Fruit fly (Drosophila melanogaster) whole organism, embryonic: ENCODE data around the gene CG9498.
A peak's percentile ranks its signal among the peaks of the same experiment; 100 is the strongest.

Source experiments
- C15 ChIP-seq: fragments of 200-800 bp; sonication (Bioruptor generic); IDR thresholded peaks from 3 replicates; pipeline ENCODE4 v1.3.6; 2022; ENCODE audit warnings: missing biosample characterization, missing genetic modification characterization
- CG1024 ChIP-seq: fragments of 200-800 bp; sonication (Bioruptor generic); IDR thresholded peaks from 2 replicates; pipeline ENCODE4 v1.3.6; 2022; ENCODE audit warnings: missing biosample characterization, missing genetic modification characterization
- CG10267 ChIP-seq: fragments of 200-800 bp; sonication (Bioruptor generic); optimal IDR thresholded peaks from 2 replicates; lab custom pipeline; 2018; ENCODE audit warnings: missing biosample characterization, mild to moderate bottlenecking, missing genetic modification characterization, moderate library complexity
- CG11247 ChIP-seq: fragments of 200-800 bp; sonication (Bioruptor generic); IDR thresholded peaks from 2 replicates; pipeline ENCODE4 v1.3.6; 2022; ENCODE audit warnings: missing biosample characterization, missing genetic modification characterization
- CG11456 ChIP-seq: fragments of 200-800 bp; sonication (Bioruptor generic); IDR thresholded peaks from 3 replicates; pipeline ENCODE4 v1.3.6; 2022; ENCODE audit warnings: missing biosample characterization, missing genetic modification characterization
- CG12104 ChIP-seq: fragments of 200-800 bp; sonication (Bioruptor generic); optimal IDR thresholded peaks from 3 replicates; lab custom pipeline; 2016; ENCODE audit warnings: missing biosample characterization, missing genetic modification characterization
- CG12155 ChIP-seq: fragments of 200-800 bp; sonication (Bioruptor generic); optimal IDR thresholded peaks from 3 replicates; lab custom pipeline; 2016; ENCODE audit warnings: missing biosample characterization, missing genetic modification characterization
- CG12659 ChIP-seq: fragments of 200-800 bp; sonication (Bioruptor generic); optimal IDR thresholded peaks from 3 replicates; lab custom pipeline; 2017; ENCODE audit warnings: mild to moderate bottlenecking, missing biosample characterization, missing genetic modification reagents, missing genetic modification characterization
- CG13624 ChIP-seq: fragments of 200-800 bp; sonication (Bioruptor generic); optimal IDR thresholded peaks from 2 replicates; lab custom pipeline; 2016; ENCODE audit warnings: missing biosample characterization, missing genetic modification characterization
- CG15479 ChIP-seq: fragments of 200-800 bp; sonication (Bioruptor generic); optimal IDR thresholded peaks from 3 replicates; lab custom pipeline; 2019; ENCODE audit warnings: missing biosample characterization, mild to moderate bottlenecking, missing genetic modification characterization, moderate library complexity
- CG16779 ChIP-seq: fragments of 200-800 bp; sonication (Bioruptor generic); IDR thresholded peaks from 2 replicates; pipeline ENCODE4 v1.3.6; 2022; ENCODE audit warnings: missing biosample characterization, missing genetic modification characterization
- CG2116 ChIP-seq: fragments of 200-800 bp; sonication (Bioruptor generic); optimal IDR thresholded peaks from 3 replicates; lab custom pipeline; 2018; ENCODE audit warnings: missing biosample characterization, mild to moderate bottlenecking, missing genetic modification characterization
- CG3847 ChIP-seq: fragments of 200-800 bp; sonication (Bioruptor generic); IDR thresholded peaks from 2 replicates; pipeline ENCODE4 v1.3.6; 2022; ENCODE audit warnings: missing biosample characterization, missing genetic modification characterization
- CG6175 ChIP-seq: fragments of 200-800 bp; sonication (Bioruptor generic); IDR thresholded peaks from 3 replicates; pipeline ENCODE4 v1.3.6; 2022; ENCODE audit warnings: missing biosample characterization, missing genetic modification characterization
- CG6654 ChIP-seq: fragments of 200-800 bp; sonication (Bioruptor generic); optimal IDR thresholded peaks from 2 replicates; lab custom pipeline; 2017; ENCODE audit warnings: missing biosample characterization, mild to moderate bottlenecking, missing genetic modification characterization
- CG6791 ChIP-seq: fragments of 200-800 bp; sonication (Bioruptor generic); IDR thresholded peaks from 3 replicates; pipeline ENCODE4 v1.3.6; 2022; ENCODE audit warnings: missing biosample characterization, missing genetic modification characterization; ENCODE audit not compliant: partially characterized antibody
- CG9932 ChIP-seq: fragments of 200-800 bp; sonication (Bioruptor generic); IDR thresholded peaks from 2 replicates; pipeline ENCODE4 v1.3.6; 2022; ENCODE audit warnings: missing biosample characterization, missing genetic modification characterization
- CHES-1-like ChIP-seq: fragments of 200-800 bp; sonication (Bioruptor generic); optimal IDR thresholded peaks from 2 replicates; lab custom pipeline; 2016; ENCODE audit warnings: missing biosample characterization, missing genetic modification characterization
- E2f2 ChIP-seq: fragments of 200-800 bp; sonication (Bioruptor generic); IDR thresholded peaks from 2 replicates; pipeline ENCODE4 v1.3.6; 2022; ENCODE audit warnings: missing biosample characterization, missing genetic modification characterization
- H2.0 ChIP-seq: fragments of 200-800 bp; sonication (Bioruptor generic); IDR thresholded peaks from 2 replicates; pipeline ENCODE4 v1.3.6; 2022; ENCODE audit warnings: missing biosample characterization, missing genetic modification characterization
- HHEX ChIP-seq: fragments of 200-800 bp; sonication (Bioruptor generic); optimal IDR thresholded peaks from 3 replicates; lab custom pipeline; 2017; ENCODE audit warnings: missing biosample characterization, mild to moderate bottlenecking, missing genetic modification characterization, missing genetic modification reagents
- HLH3B ChIP-seq: fragments of 200-800 bp; sonication (Bioruptor generic); IDR thresholded peaks from 2 replicates; pipeline ENCODE4 v1.3.6; 2022; ENCODE audit warnings: missing biosample characterization, missing genetic modification characterization
- Kr ChIP-seq: fragments of 200-800 bp; sonication (Bioruptor generic); optimal IDR thresholded peaks from 2 replicates; lab custom pipeline; 2017; ENCODE audit warnings: missing biosample characterization, mild to moderate bottlenecking, missing genetic modification characterization
- Lhr ChIP-seq: fragments of 200-800 bp; sonication (Bioruptor generic); optimal IDR thresholded peaks from 3 replicates; lab custom pipeline; 2017; ENCODE audit warnings: mild to moderate bottlenecking, missing biosample characterization, missing genetic modification reagents, missing genetic modification characterization
- Lim3 ChIP-seq: fragments of 200-800 bp; sonication (Bioruptor generic); IDR thresholded peaks from 2 replicates; pipeline ENCODE4 v1.3.6; 2022; ENCODE audit warnings: missing biosample characterization, missing genetic modification characterization
- Mad ChIP-seq: fragments of 200-800 bp; sonication (Bioruptor generic); optimal IDR thresholded peaks from 2 replicates; lab custom pipeline; 2016; ENCODE audit warnings: missing biosample characterization, missing genetic modification characterization
- Med ChIP-seq: fragments of 200-800 bp; sonication (Bioruptor generic); peaks from one replicate; lab custom pipeline; 2016; ENCODE audit warnings: missing biosample characterization, missing genetic modification characterization, mild to moderate bottlenecking, inconsistent platforms, moderate library complexity
- Mes4 ChIP-seq: fragments of 200-800 bp; sonication (Bioruptor generic); optimal IDR thresholded peaks from 2 replicates; lab custom pipeline; 2016; ENCODE audit warnings: missing biosample characterization, missing genetic modification characterization
- Scr ChIP-seq: fragments of 200-800 bp; sonication (Bioruptor generic); IDR thresholded peaks from 2 replicates; pipeline ENCODE4 v1.3.6; 2022; ENCODE audit warnings: missing biosample characterization, missing genetic modification characterization; ENCODE audit not compliant: partially characterized antibody
- ash1 ChIP-seq: fragments of 200-800 bp; sonication (Bioruptor generic); optimal IDR thresholded peaks from 2 replicates; lab custom pipeline; 2018; ENCODE audit warnings: missing biosample characterization, mild to moderate bottlenecking, missing genetic modification characterization
- bbx ChIP-seq: fragments of 200-800 bp; sonication (Bioruptor generic); IDR thresholded peaks from 2 replicates; pipeline ENCODE4 v1.3.6; 2022; ENCODE audit warnings: missing biosample characterization, missing genetic modification characterization; ENCODE audit not compliant: partially characterized antibody
- cad ChIP-seq: fragments of >200 bp; optimal IDR thresholded peaks from 2 replicates; lab custom pipeline; 2017; ENCODE audit warnings: missing biosample characterization, missing genetic modification characterization
- caup ChIP-seq: fragments of 200-800 bp; sonication (Bioruptor generic); optimal IDR thresholded peaks from 3 replicates; lab custom pipeline; 2017; ENCODE audit warnings: missing biosample characterization, mild to moderate bottlenecking, missing genetic modification characterization, moderate library complexity; ENCODE audit not compliant: severe bottlenecking
- crol ChIP-seq: fragments of 200-800 bp; sonication (Bioruptor generic); IDR thresholded peaks from 2 replicates; pipeline ENCODE4 v1.3.6; 2022; ENCODE audit warnings: missing biosample characterization, missing genetic modification characterization
- dmrt11E ChIP-seq: fragments of 200-800 bp; sonication (Bioruptor generic); optimal IDR thresholded peaks from 3 replicates; lab custom pipeline; 2018; ENCODE audit warnings: missing biosample characterization, mild to moderate bottlenecking, missing genetic modification characterization, moderate library complexity
- gsb-n ChIP-seq: fragments of 200-800 bp; sonication (Bioruptor generic); optimal IDR thresholded peaks from 3 replicates; lab custom pipeline; 2018; ENCODE audit warnings: missing biosample characterization, mild to moderate bottlenecking, missing genetic modification characterization
- hb ChIP-seq: fragments of 200-800 bp; sonication (Bioruptor generic); IDR thresholded peaks from 3 replicates; pipeline ENCODE4 v1.3.6; 2022; ENCODE audit warnings: missing biosample characterization, missing genetic modification characterization; ENCODE audit not compliant: partially characterized antibody
- her ChIP-seq: fragments of 200-800 bp; sonication (Bioruptor generic); optimal IDR thresholded peaks from 2 replicates; lab custom pipeline; 2016; ENCODE audit warnings: missing biosample characterization, missing genetic modification characterization
- hkb ChIP-seq, 2 experiments: fragments of 200-800 bp in 1 of 2; fragments of >200 bp in 1 of 2; sonication (Bioruptor generic) in 1 of 2; IDR thresholded peaks in 1 of 2; optimal IDR thresholded peaks in 1 of 2; 2 replicates each; pipeline versions ENCODE4 v1.3.6 to Lab custom; 2017 to 2022; ENCODE audit warnings: missing biosample characterization in 1 of 2, missing genetic modification characterization in 1 of 2
- hth ChIP-seq: fragments of >200 bp; optimal IDR thresholded peaks from 2 replicates; lab custom pipeline; 2017; ENCODE audit warnings: inconsistent platforms
- ken ChIP-seq: fragments of 200-800 bp; sonication (Bioruptor generic); IDR thresholded peaks from 3 replicates; pipeline ENCODE4 v1.3.6; 2022; ENCODE audit warnings: missing biosample characterization, missing genetic modification characterization
- kni ChIP-seq: fragments of 200-800 bp; sonication (Bioruptor generic); optimal IDR thresholded peaks from 3 replicates; lab custom pipeline; 2017; ENCODE audit warnings: mild to moderate bottlenecking, missing biosample characterization, missing genetic modification reagents, missing genetic modification characterization
- pho ChIP-seq: fragments of 200-800 bp; sonication (Bioruptor generic); optimal IDR thresholded peaks from 2 replicates; lab custom pipeline; 2016; ENCODE audit warnings: missing biosample characterization, missing genetic modification characterization
- pzg ChIP-seq: fragments of 200-800 bp; sonication (Bioruptor generic); optimal IDR thresholded peaks from 3 replicates; lab custom pipeline; 2018; ENCODE audit warnings: missing biosample characterization, mild to moderate bottlenecking, missing genetic modification characterization, moderate library complexity
- row ChIP-seq: fragments of 200-800 bp; sonication (Bioruptor generic); IDR thresholded peaks from 3 replicates; pipeline ENCODE4 v1.3.6; 2022; ENCODE audit warnings: missing biosample characterization, missing genetic modification characterization
- sd ChIP-seq: fragments of 200-800 bp; sonication (Bioruptor generic); optimal IDR thresholded peaks from 3 replicates; lab custom pipeline; 2018; ENCODE audit warnings: missing biosample characterization, mild to moderate bottlenecking, missing genetic modification characterization, moderate library complexity
- slbo ChIP-seq: fragments of 200-800 bp; sonication (Bioruptor generic); IDR thresholded peaks from 2 replicates; pipeline ENCODE4 v1.3.6; 2022; ENCODE audit warnings: missing biosample characterization, missing genetic modification characterization
- unpg ChIP-seq: fragments of 200-800 bp; sonication (Bioruptor generic); optimal IDR thresholded peaks from 3 replicates; lab custom pipeline; 2018; ENCODE audit warnings: missing biosample characterization, mild to moderate bottlenecking, missing genetic modification characterization, moderate library complexity
- vvl ChIP-seq: fragments of 200-800 bp; sonication (Bioruptor generic); IDR thresholded peaks from 2 replicates; pipeline ENCODE4 v1.3.6; 2022; ENCODE audit warnings: missing biosample characterization, missing genetic modification characterization

The CG9498 gene

dm6 chr2L:6338367-6338975 lies 12.4 kb downstream of the CG9498 start, which contains the start of the genes Pez and Cpr (continued):
- peak; percentile 24; the same call in 1 of the 2 replicates for TF ChIP-seq H2.0 (GFP tag; lab: Robert Waterston, UW)
- peak; percentile 77; the same call in 2 of the 3 replicates for TF ChIP-seq CG11456 (GFP tag; lab: Robert Waterston, UW)
- peak; percentile 14 for TF ChIP-seq Mes4 (GFP tag; lab: Kevin White, UChicago)
- no peak for TF ChIP-seq row (GFP tag; lab: Robert Waterston, UW)
- no peak for TF ChIP-seq CG16779 (GFP tag; lab: Robert Waterston, UW)
- TF ChIP-seq HLH3B (GFP tag; lab: Robert Waterston, UW), result peak; percentile 25; the same call in 1 of the 2 replicates
- TF ChIP-seq HHEX (GFP tag; lab: Kevin White, UChicago), result peak; percentile 14
- TF ChIP-seq sd (tag; lab: Kevin White, UChicago), result peak; percentile 49
- TF ChIP-seq her, result peak; percentile 60
- peak; percentile 20 for TF ChIP-seq Mad (GFP tag; lab: Kevin White, UChicago)
- TF ChIP-seq Kr (GFP tag; lab: Kevin White, UChicago), result no peak
- no peak for TF ChIP-seq cad (GFP tag; lab: Kevin White, UChicago)
- peak; percentile 72; the same call in 2 of the 3 replicates for TF ChIP-seq ken (GFP tag; lab: Robert Waterston, UW)
- TF ChIP-seq kni (GFP tag; lab: Kevin White, UChicago), result no peak
- peak; percentile 50 for TF ChIP-seq CG6654
- TF ChIP-seq Scr (GFP tag; lab: Robert Waterston, UW), result peak; percentile 84
- peak; percentile 6; the same call in 1 of the 3 replicates for TF ChIP-seq CG6175 (GFP tag; lab: Robert Waterston, UW)
- peak; percentile 8 for TF ChIP-seq dmrt11E (tag; lab: Kevin White, UChicago)
- TF ChIP-seq bbx (GFP tag; lab: Robert Waterston, UW), result peak; percentile 82
- 0 out of 2 replicates have a peak, but pooled peaks have one; percentile 49 for TF ChIP-seq CG11247
- TF ChIP-seq CHES-1-like (GFP tag; lab: Kevin White, UChicago), result no peak
- TF ChIP-seq CG15479, result no peak
- TF ChIP-seq crol (GFP tag; lab: Robert Waterston, UW), result peak; percentile 76
- peak; percentile 58 for TF ChIP-seq E2f2 (GFP tag; lab: Robert Waterston, UW)
- peak; percentile 48; the same call in 1 of the 2 replicates for TF ChIP-seq CG1024 (GFP tag; lab: Robert Waterston, UW)
- TF ChIP-seq Lhr (GFP tag; lab: Kevin White, UChicago), result peak; percentile 92
- 0 out of 3 replicates have a peak, but pooled peaks have one; percentile 25 for TF ChIP-seq C15 (GFP tag; lab: Robert Waterston, UW)
- TF ChIP-seq CG13624 (GFP tag; lab: Kevin White, UChicago), result peak; percentile 36
- peak; percentile 66 for TF ChIP-seq CG3847 (GFP tag; lab: Robert Waterston, UW)
- TF ChIP-seq CG12155 (GFP tag; lab: Kevin White, UChicago), result no peak
- peak; percentile 74 for TF ChIP-seq CG12659
- no peak for TF ChIP-seq gsb-n (tag; lab: Kevin White, UChicago)
- no peak for TF ChIP-seq Lim3
- TF ChIP-seq hth (lab: Kevin White, UChicago), result no peak
- peak; percentile 55 for TF ChIP-seq vvl (GFP tag; lab: Robert Waterston, UW)
- peak; percentile 64 for TF ChIP-seq pho (GFP tag; lab: Kevin White, UChicago)
- peak; percentile 97 for TF ChIP-seq Med (GFP tag; lab: Kevin White, UChicago)
- no peak for TF ChIP-seq CG12104 (GFP tag; lab: Kevin White, UChicago)
- peak; percentile 73; the same call in 2 of the 3 replicates for TF ChIP-seq hb
- peak; percentile 59 for TF ChIP-seq CG9932 (GFP tag; lab: Robert Waterston, UW)
- peak; percentile 90 for TF ChIP-seq CG10267 (tag; lab: Kevin White, UChicago)
- TF ChIP-seq hkb (optimal IDR thresholded peaks at IDR 0.05; lab: Kevin White, UChicago), result peak; percentile 42
- peak; percentile 20 for TF ChIP-seq hkb (GFP tag; IDR thresholded peaks at IDR 0.05; lab: Robert Waterston, UW)
- no peak for TF ChIP-seq ash1 (GFP tag; lab: Kevin White, UChicago)
- TF ChIP-seq caup (GFP tag; lab: Kevin White, UChicago), result no peak
- peak; percentile 92 for TF ChIP-seq pzg (GFP tag; lab: Kevin White, UChicago)
- TF ChIP-seq unpg (GFP tag; lab: Kevin White, UChicago), result peak; percentile 33
- TF ChIP-seq CG6791 (GFP tag; lab: Robert Waterston, UW), result peak; percentile 81
- TF ChIP-seq CG2116 (GFP tag; lab: Kevin White, UChicago), result peak; percentile 70
- TF ChIP-seq slbo (GFP tag; lab: Robert Waterston, UW), result peak; percentile 69
